Worm (Caenorhabditis elegans): ENCODE measurements around the gene C14A11.6.

ce11 chrX:2838619-2839018 lies 24.7 kb upstream of the C14A11.6 start:
- TF ChIP-seq mab-5 (tag; optimal IDR thresholded peaks at IDR 0.05) (no peak), elt-3 (tag; optimal IDR thresholded peaks at IDR 0.05) (no peak), snpc-4 (tag; optimal IDR thresholded peaks at IDR 0.05) (no peak), elt-1 (tag; optimal IDR thresholded peaks at IDR 0.05; ENCODE audit: borderline replicate concordance, insufficient read depth) (no peak), nhr-28 (tag; optimal IDR thresholded peaks at IDR 0.05) (no peak), unc-39 (tag; optimal IDR thresholded peaks at IDR 0.05) (no peak), unc-62 (GFP tag; optimal IDR thresholded peaks at IDR 0.05) (no peak), nhr-237 (tag; optimal IDR thresholded peaks at IDR 0.05) (no peak), ceh-83 (GFP tag; optimal IDR thresholded peaks at IDR 0.05) (no peak), ham-2 (GFP tag; optimal IDR thresholded peaks at IDR 0.05) (no peak), lsy-2 (tag; optimal IDR thresholded peaks at IDR 0.05) (no peak), lin-13 (tag; optimal IDR thresholded peaks at IDR 0.05) (no peak), hlh-1 (tag; optimal IDR thresholded peaks at IDR 0.05) (no peak)

All from whole organism, mixed stage, embryonic.